Worm (Caenorhabditis elegans) whole organism, L3 larva: ENCODE results near the gene K04E7.1.

Experiments used
- R02D3.7 ChIP-seq: fragments of 150-350 bp; optimal IDR thresholded peaks from 2 replicates; lab custom pipeline; 2014; ENCODE audit warnings: missing biosample characterization, missing genetic modification characterization
- ZK546.5 ChIP-seq: sonication (generic microtip); optimal IDR thresholded peaks from 2 replicates; lab custom pipeline; 2017; ENCODE audit warnings: missing biosample characterization, missing genetic modification characterization
- aly-2 ChIP-seq: fragments of 150-350 bp; optimal IDR thresholded peaks from 2 replicates; lab custom pipeline; 2014; ENCODE audit warnings: missing biosample characterization, missing genetic modification characterization
- ama-1 ChIP-seq: fragments of 150-350 bp; optimal IDR thresholded peaks from 2 replicates; lab custom pipeline; 2018
- ceh-16 ChIP-seq: sonication (generic microtip); optimal IDR thresholded peaks from 2 replicates; lab custom pipeline; 2017; ENCODE audit warnings: missing biosample characterization, missing genetic modification characterization
- ceh-28 ChIP-seq: fragments of 150-350 bp; optimal IDR thresholded peaks from 2 replicates; lab custom pipeline; 2014; ENCODE audit warnings: missing biosample characterization, missing genetic modification reagents, missing genetic modification characterization
- ceh-82 ChIP-seq: fragments of 150-350 bp; optimal IDR thresholded peaks from 2 replicates; lab custom pipeline; 2014; ENCODE audit warnings: missing biosample characterization, missing genetic modification characterization
- ceh-9 ChIP-seq: sonication (generic microtip); optimal IDR thresholded peaks from 2 replicates; lab custom pipeline; 2018; ENCODE audit warnings: missing biosample characterization, missing genetic modification characterization
- daf-12 ChIP-seq: fragments of 150-350 bp; optimal IDR thresholded peaks from 2 replicates; lab custom pipeline; 2014; ENCODE audit warnings: missing biosample characterization, missing genetic modification reagents, missing genetic modification characterization
- egl-27 ChIP-seq: sonication (generic microtip); optimal IDR thresholded peaks from 4 replicates; lab custom pipeline; 2017; ENCODE audit warnings: missing biosample characterization, missing genetic modification reagents, missing genetic modification characterization
- egl-5 ChIP-seq: fragments of 150-350 bp; optimal IDR thresholded peaks from 2 replicates; lab custom pipeline; 2017; ENCODE audit warnings: missing biosample characterization, missing genetic modification reagents, missing genetic modification characterization, inconsistent platforms
- elt-1 ChIP-seq: fragments of 150-350 bp; optimal IDR thresholded peaks from 2 replicates; lab custom pipeline; 2014; ENCODE audit warnings: missing biosample characterization, missing genetic modification characterization
- elt-2 ChIP-seq: sonication (generic microtip); optimal IDR thresholded peaks from 2 replicates; lab custom pipeline; 2016; ENCODE audit warnings: missing genetic modification reagents, mild to moderate bottlenecking, missing genetic modification characterization, missing compliant biosample characterization
- elt-3 ChIP-seq, 3 experiments: fragments of 150-350 bp in 1 of 3; sonication (generic microtip) in 2 of 3; optimal IDR thresholded peaks; 2 replicates in 2 of 3; 4 replicates in 1 of 3; lab custom pipeline; 2014 to 2017; ENCODE audit warnings: missing biosample characterization in 3 of 3, missing genetic modification characterization in 3 of 3
- eor-1 ChIP-seq, 2 experiments: fragments of 150-350 bp; optimal IDR thresholded peaks; 2 replicates each; lab custom pipeline; 2014 to 2018; ENCODE audit warnings: missing biosample characterization in 2 of 2, missing genetic modification characterization in 2 of 2
- fkh-10 ChIP-seq: sonication (generic microtip); optimal IDR thresholded peaks from 2 replicates; lab custom pipeline; 2017; ENCODE audit warnings: missing biosample characterization, missing genetic modification reagents, missing genetic modification characterization
- fkh-2 ChIP-seq: fragments of 150-350 bp; optimal IDR thresholded peaks from 2 replicates; lab custom pipeline; 2014; ENCODE audit warnings: missing biosample characterization, missing genetic modification reagents, missing genetic modification characterization
- fos-1 ChIP-seq: fragments of 150-350 bp; optimal IDR thresholded peaks from 2 replicates; lab custom pipeline; 2014; ENCODE audit warnings: missing biosample characterization, missing genetic modification characterization
- hmg-11 ChIP-seq: sonication (generic microtip); optimal IDR thresholded peaks from 2 replicates; lab custom pipeline; 2016; ENCODE audit warnings: missing genetic modification characterization, missing compliant biosample characterization
- jun-1 ChIP-seq: fragments of 150-350 bp; optimal IDR thresholded peaks from 2 replicates; lab custom pipeline; 2014; ENCODE audit warnings: missing biosample characterization, missing genetic modification reagents, missing genetic modification characterization
- lin-15B ChIP-seq: fragments of 150-350 bp; optimal IDR thresholded peaks from 2 replicates; lab custom pipeline; 2014; ENCODE audit warnings: missing biosample characterization, missing genetic modification characterization
- lin-39 ChIP-seq: fragments of 150-350 bp; optimal IDR thresholded peaks from 2 replicates; lab custom pipeline; 2018; ENCODE audit warnings: missing biosample characterization, missing genetic modification reagents, missing genetic modification characterization
- mdl-1 ChIP-seq: fragments of 150-350 bp; optimal IDR thresholded peaks from 2 replicates; lab custom pipeline; 2014; ENCODE audit warnings: missing biosample characterization, missing genetic modification characterization
- mml-1 ChIP-seq: fragments of 150-350 bp; sonication (generic microtip); optimal IDR thresholded peaks from 3 replicates; lab custom pipeline; 2014; ENCODE audit warnings: missing biosample characterization, missing genetic modification characterization
- nfya-1 ChIP-seq: sonication (generic microtip); optimal IDR thresholded peaks from 2 replicates; lab custom pipeline; 2017; ENCODE audit warnings: missing genetic modification characterization, mild to moderate bottlenecking, missing compliant biosample characterization, antibody characterized with exemption, moderate library complexity; ENCODE audit not compliant: insufficient read depth
- nhr-11 ChIP-seq: fragments of 150-350 bp; optimal IDR thresholded peaks from 2 replicates; lab custom pipeline; 2014; ENCODE audit warnings: missing biosample characterization, missing genetic modification characterization
- nhr-12 ChIP-seq: fragments of 150-350 bp; optimal IDR thresholded peaks from 2 replicates; lab custom pipeline; 2014; ENCODE audit warnings: missing biosample characterization, missing genetic modification characterization
- nhr-23 ChIP-seq: fragments of 150-350 bp; optimal IDR thresholded peaks from 2 replicates; lab custom pipeline; 2014; ENCODE audit warnings: missing biosample characterization, missing genetic modification reagents, missing genetic modification characterization
- nhr-237 ChIP-seq: fragments of 150-350 bp; optimal IDR thresholded peaks from 2 replicates; lab custom pipeline; 2014; ENCODE audit warnings: missing biosample characterization, missing genetic modification characterization
- nhr-25 ChIP-seq: sonication (generic microtip); optimal IDR thresholded peaks from 2 replicates; lab custom pipeline; 2017; ENCODE audit warnings: missing biosample characterization, missing genetic modification characterization
- nhr-28 ChIP-seq: fragments of 150-350 bp; optimal IDR thresholded peaks from 2 replicates; lab custom pipeline; 2014; ENCODE audit warnings: missing biosample characterization, missing genetic modification characterization
- nhr-43 ChIP-seq: sonication (generic microtip); optimal IDR thresholded peaks from 2 replicates; lab custom pipeline; 2016; ENCODE audit warnings: mild to moderate bottlenecking, missing genetic modification characterization, missing compliant biosample characterization; ENCODE audit not compliant: poor library complexity, severe bottlenecking
- nhr-67 ChIP-seq: fragments of 150-350 bp; optimal IDR thresholded peaks from 2 replicates; lab custom pipeline; 2014; ENCODE audit warnings: missing biosample characterization, missing genetic modification characterization
- nhr-76 ChIP-seq: fragments of 150-350 bp; sonication (generic microtip); optimal IDR thresholded peaks from 5 replicates; lab custom pipeline; 2014; ENCODE audit warnings: missing biosample characterization, missing genetic modification characterization
- nhr-77 ChIP-seq: fragments of 150-350 bp; optimal IDR thresholded peaks from 2 replicates; lab custom pipeline; 2014; ENCODE audit warnings: missing biosample characterization, missing genetic modification characterization
- pha-4 ChIP-seq: fragments of 150-350 bp; optimal IDR thresholded peaks from 2 replicates; lab custom pipeline; 2014; ENCODE audit warnings: missing biosample characterization, missing genetic modification reagents, missing genetic modification characterization
- pqm-1 ChIP-seq: fragments of 150-350 bp; optimal IDR thresholded peaks from 2 replicates; lab custom pipeline; 2017; ENCODE audit warnings: missing biosample characterization, missing genetic modification characterization, inconsistent platforms
- sea-2 ChIP-seq: fragments of 150-350 bp; sonication (generic microtip); optimal IDR thresholded peaks from 4 replicates; lab custom pipeline; 2014; ENCODE audit warnings: missing biosample characterization, missing genetic modification reagents, missing genetic modification characterization
- skn-1 ChIP-seq: fragments of 150-350 bp; optimal IDR thresholded peaks from 2 replicates; lab custom pipeline; 2014; ENCODE audit warnings: missing biosample characterization, missing genetic modification characterization
- snpc-4 ChIP-seq: fragments of 150-350 bp; optimal IDR thresholded peaks from 2 replicates; lab custom pipeline; 2014; ENCODE audit warnings: missing biosample characterization, missing genetic modification characterization
- tbx-2 ChIP-seq: sonication (generic microtip); optimal IDR thresholded peaks from 2 replicates; lab custom pipeline; 2016; ENCODE audit warnings: mild to moderate bottlenecking, missing genetic modification characterization, missing compliant biosample characterization
- unc-39 ChIP-seq: sonication (generic microtip); optimal IDR thresholded peaks from 4 replicates; lab custom pipeline; 2017; ENCODE audit warnings: missing biosample characterization, missing genetic modification characterization
- unc-62 ChIP-seq: fragments of 150-350 bp; sonication (generic microtip); optimal IDR thresholded peaks from 4 replicates; lab custom pipeline; 2014; ENCODE audit warnings: missing biosample characterization, missing genetic modification reagents, missing genetic modification characterization
- ztf-4 ChIP-seq: fragments of 150-350 bp; optimal IDR thresholded peaks from 2 replicates; lab custom pipeline; 2014; ENCODE audit warnings: missing biosample characterization, missing genetic modification characterization

Gene K04E7.1

DNA sequence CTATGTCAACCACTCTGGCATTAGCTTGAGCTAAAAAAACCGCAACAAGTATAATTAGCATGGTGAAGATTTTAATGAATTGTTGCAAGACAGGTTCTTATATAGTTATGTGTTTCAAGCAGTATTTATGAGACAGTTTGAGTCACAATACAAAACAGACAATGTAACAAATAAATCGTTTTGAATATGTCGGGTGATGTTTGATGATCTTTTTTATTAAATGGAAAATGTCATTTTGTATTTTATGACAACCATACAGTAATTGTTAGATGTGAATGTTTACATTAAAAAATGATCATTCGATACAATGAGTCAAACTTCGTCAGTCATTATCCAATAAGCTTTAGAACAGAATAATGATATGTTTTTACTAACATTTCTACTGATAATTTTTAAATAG is 18.5 kb upstream of the K04E7.1 start, which contains the start of gene K10C2.7:
Gene K10C2.7, minus strand, starts transcription at position 101 of the 400 bp plus-strand sequence.
- TF ChIP-seq egl-27 (no peak), daf-12 (tag; lab: Kevin White, UChicago) (no peak), ceh-16 (tag; lab: Kevin White, UChicago) (no peak), ceh-9 (tag; lab: Kevin White, UChicago) (no peak), jun-1 (tag; lab: Kevin White, UChicago) (no peak), ceh-28 (tag; lab: Kevin White, UChicago) (no peak)

DNA sequence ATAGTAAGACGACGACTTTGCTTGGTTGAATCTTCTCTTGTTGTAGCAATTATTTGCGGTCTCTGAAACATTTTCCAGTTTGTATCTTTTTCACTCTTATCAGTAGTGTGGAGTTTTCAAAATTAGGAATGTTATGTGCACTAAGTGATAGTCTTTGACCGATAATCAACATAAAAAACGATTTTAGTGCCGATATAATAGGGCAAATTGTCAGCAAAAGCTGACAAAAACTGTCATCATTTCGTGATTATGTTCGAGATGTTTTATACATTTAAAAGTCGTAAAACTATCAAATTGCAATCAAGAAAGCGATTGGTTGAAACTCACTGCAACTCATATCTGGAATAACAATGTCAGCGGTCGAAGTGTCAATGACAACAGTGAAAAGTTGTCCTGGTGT is 16.6 kb upstream of the K04E7.1 start:
- TF ChIP-seq nhr-12 (tag; lab: Kevin White, UChicago) (no peak), pha-4 (no peak), elt-2 (tag; lab: Kevin White, UChicago) (peak; percentile 86), skn-1 (tag; lab: Kevin White, UChicago) (peak; percentile 91), pqm-1 (tag; lab: Kevin White, UChicago) (peak; percentile 32), nhr-11 (tag; lab: Kevin White, UChicago) (no peak)
- TF ChIP-seq, all 47 proteins: peak for 3

DNA sequence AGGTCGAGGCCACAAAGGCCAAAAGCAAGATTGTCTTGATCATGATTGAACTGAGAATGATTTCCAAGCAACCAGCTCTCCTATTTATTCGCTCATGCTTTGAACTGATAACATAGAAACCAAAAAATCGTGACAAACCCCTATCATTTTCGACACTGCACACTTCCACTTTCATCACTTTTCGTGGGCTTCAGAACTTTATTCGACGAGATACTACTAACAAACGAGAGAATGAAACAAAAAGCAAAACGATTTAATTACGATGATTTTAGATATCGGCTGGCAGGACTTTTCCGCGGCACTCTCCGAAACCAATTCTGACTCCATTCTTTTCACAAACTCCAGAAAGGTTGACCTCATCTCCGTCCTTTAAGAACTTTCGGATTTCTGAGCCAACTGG is 15.3 kb upstream of the K04E7.1 start, which contains the start of gene asp-14:
Gene asp-14, minus strand, starts transcription at position 101 of the 400 bp plus-strand sequence.
- peak; percentile 16 for TF ChIP-seq elt-2 (tag; lab: Kevin White, UChicago)
- TF ChIP-seq pqm-1 (tag; lab: Kevin White, UChicago): no peak
- TF ChIP-seq, all 47 proteins: peak for 1

DNA sequence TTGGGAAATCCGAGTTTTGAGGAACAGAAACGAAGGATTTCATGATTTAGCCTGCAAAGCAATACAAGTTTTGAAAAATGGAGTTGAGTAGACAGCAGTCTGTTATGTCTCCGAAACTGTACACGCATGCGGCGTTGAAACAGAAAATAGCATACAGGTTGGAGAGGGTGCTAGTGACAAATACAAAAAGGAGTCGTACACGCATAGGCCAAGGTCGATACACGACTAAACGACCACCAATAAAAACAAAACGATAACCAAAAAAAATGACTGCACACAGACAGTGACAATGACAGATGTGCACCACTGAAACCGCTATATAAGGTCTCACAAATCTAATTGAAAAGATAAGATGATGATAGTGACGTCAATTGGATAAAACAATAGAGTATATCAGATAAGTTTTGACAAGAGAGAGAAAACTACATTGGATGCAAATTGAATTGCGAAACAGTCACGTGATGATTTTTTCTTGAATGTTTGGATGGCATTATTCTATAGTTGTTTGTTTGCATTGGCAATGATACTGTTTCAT is 12.9 kb upstream of the K04E7.1 start, which contains the start of gene fah-1:
Gene fah-1, minus strand, starts transcription at position 51 of the 535 bp plus-strand sequence.
- TF ChIP-seq lin-15B (tag; lab: Kevin White, UChicago) (no peak), ceh-82 (tag; lab: Kevin White, UChicago) (no peak), R02D3.7 (tag; lab: Kevin White, UChicago) (no peak), fos-1 (no peak), elt-1 (peak; percentile 51), unc-62 (GFP tag; lab: Kevin White, UChicago) (peak; percentile 34), ceh-9 (tag; lab: Kevin White, UChicago) (no peak), ceh-16 (tag; lab: Kevin White, UChicago) (no peak), ztf-4 (no peak), elt-2 (tag; lab: Kevin White, UChicago) (peak; percentile 79), tbx-2 (tag; lab: Kevin White, UChicago) (no peak), nhr-23 (tag; lab: Kevin White, UChicago) (peak; percentile 67), nhr-77 (no peak), jun-1 (tag; lab: Kevin White, UChicago) (peak; percentile 55), pha-4 (no peak), ZK546.5 (no peak), fkh-10 (no peak), unc-39 (no peak), ama-1 (no peak), nhr-43 (tag; lab: Kevin White, UChicago) (peak; percentile 64), nhr-237 (tag; lab: Kevin White, UChicago) (no peak), ceh-28 (tag; lab: Kevin White, UChicago) (peak; percentile 71), aly-2 (no peak), lin-39 (no peak), nhr-12 (tag; lab: Kevin White, UChicago) (no peak), nfya-1 (tag; lab: Kevin White, UChicago) (no peak), nhr-11 (tag; lab: Kevin White, UChicago) (no peak), nhr-67 (no peak), nhr-76 (no peak), egl-27 (no peak), nhr-25 (tag; lab: Kevin White, UChicago) (peak; percentile 78), daf-12 (tag; lab: Kevin White, UChicago) (no peak), mml-1 (tag; lab: Kevin White, UChicago) (no peak), snpc-4 (tag; lab: Kevin White, UChicago) (no peak), elt-3 (tag; optimal IDR thresholded peaks at IDR 0.05; lab: Kevin White, UChicago) (peak in 2 of 3 experiments; percentile 61 to 89), fkh-2 (no peak), sea-2 (GFP tag; lab: Kevin White, UChicago) (no peak), mdl-1 (peak; percentile 31), skn-1 (tag; lab: Kevin White, UChicago) (peak; percentile 20), hmg-11 (tag; lab: Kevin White, UChicago) (no peak), nhr-28 (tag; lab: Kevin White, UChicago) (no peak), egl-5 (tag; lab: Kevin White, UChicago) (no peak), eor-1 (tag; optimal IDR thresholded peaks at IDR 0.05; lab: Kevin White, UChicago) (no peak)
